Worm (Caenorhabditis elegans) whole organism, late embryonic: ENCODE results near the gene Y73C8C.12.

Experiments used
- C08G9.2 ChIP-seq: sonication (generic microtip); optimal IDR thresholded peaks from 2 replicates; lab custom pipeline; 2016; ENCODE audit warnings: mild to moderate bottlenecking, missing genetic modification characterization, moderate library complexity, missing compliant biosample characterization
- C38D4.7 ChIP-seq: fragments of 200-800 bp; sonication (Bioruptor generic); optimal IDR thresholded peaks from 2 replicates; lab custom pipeline; 2018; ENCODE audit warnings: mild to moderate bottlenecking, missing genetic modification characterization, moderate library complexity, missing compliant biosample characterization
- K02D7.2 ChIP-seq: sonication (generic microtip); optimal IDR thresholded peaks from 2 replicates; lab custom pipeline; 2017; ENCODE audit warnings: mild to moderate bottlenecking, missing genetic modification characterization, missing compliant biosample characterization
- K09A11.1 ChIP-seq: sonication (generic microtip); optimal IDR thresholded peaks from 2 replicates; lab custom pipeline; 2017; ENCODE audit warnings: antibody characterized with exemption, mild to moderate bottlenecking, missing genetic modification characterization, missing compliant biosample characterization; ENCODE audit not compliant: insufficient read depth
- Y22D7AL.16 ChIP-seq: sonication (generic microtip); optimal IDR thresholded peaks from 2 replicates; lab custom pipeline; 2016; ENCODE audit warnings: missing genetic modification characterization, missing compliant biosample characterization
- ceh-14 ChIP-seq: sonication (generic microtip); optimal IDR thresholded peaks from 2 replicates; lab custom pipeline; 2016; ENCODE audit warnings: missing genotype, missing genetic modification characterization, missing compliant biosample characterization
- ceh-19 ChIP-seq: fragments of 200-800 bp; sonication (Bioruptor generic); optimal IDR thresholded peaks from 2 replicates; lab custom pipeline; 2018; ENCODE audit warnings: mild to moderate bottlenecking, missing genetic modification characterization, missing compliant biosample characterization
- ceh-22 ChIP-seq: sonication (generic microtip); optimal IDR thresholded peaks from 2 replicates; lab custom pipeline; 2017; ENCODE audit warnings: missing biosample characterization, missing genetic modification characterization
- ceh-24 ChIP-seq: sonication (generic microtip); optimal IDR thresholded peaks from 2 replicates; lab custom pipeline; 2016; ENCODE audit warnings: mild to moderate bottlenecking, missing genetic modification characterization, missing compliant biosample characterization
- ceh-30 ChIP-seq: fragments of 150-350 bp; optimal IDR thresholded peaks from 2 replicates; lab custom pipeline; 2014; ENCODE audit warnings: missing biosample characterization, missing genetic modification characterization
- ceh-45 ChIP-seq: fragments of 200-800 bp; sonication (Bioruptor generic); IDR thresholded peaks from 2 replicates; pipeline ENCODE4 v1.3.6; 2022; ENCODE audit warnings: missing genetic modification reagents, missing genetic modification characterization, missing compliant biosample characterization
- ceh-48 ChIP-seq: sonication (generic microtip); optimal IDR thresholded peaks from 2 replicates; lab custom pipeline; 2016; ENCODE audit warnings: missing genetic modification characterization, inconsistent platforms, missing compliant biosample characterization
- ceh-6 ChIP-seq: fragments of 200-800 bp; sonication (Bioruptor generic); optimal IDR thresholded peaks from 2 replicates; lab custom pipeline; 2018; ENCODE audit warnings: mild to moderate bottlenecking, missing genetic modification characterization, missing compliant biosample characterization
- elt-2 ChIP-seq: sonication (generic microtip); optimal IDR thresholded peaks from 2 replicates; lab custom pipeline; 2016; ENCODE audit warnings: missing genetic modification reagents, missing genetic modification characterization, missing compliant biosample characterization
- elt-4 ChIP-seq: sonication (generic microtip); optimal IDR thresholded peaks from 2 replicates; lab custom pipeline; 2016; ENCODE audit warnings: missing genetic modification characterization, missing compliant biosample characterization
- ets-4 ChIP-seq: sonication (generic microtip); optimal IDR thresholded peaks from 2 replicates; lab custom pipeline; 2016; ENCODE audit warnings: missing genetic modification characterization, missing compliant biosample characterization
- fkh-6 ChIP-seq: sonication (generic microtip); optimal IDR thresholded peaks from 2 replicates; lab custom pipeline; 2016; ENCODE audit warnings: missing genetic modification characterization, missing compliant biosample characterization
- hlh-15 ChIP-seq: sonication (generic microtip); optimal IDR thresholded peaks from 2 replicates; lab custom pipeline; 2016; ENCODE audit warnings: missing genetic modification characterization, missing compliant biosample characterization
- hlh-30 ChIP-seq: sonication (generic microtip); optimal IDR thresholded peaks from 2 replicates; lab custom pipeline; 2017; ENCODE audit warnings: antibody characterized with exemption, missing genetic modification characterization, missing compliant biosample characterization; ENCODE audit not compliant: insufficient read depth
- hlh-8 ChIP-seq: sonication (generic microtip); optimal IDR thresholded peaks from 2 replicates; lab custom pipeline; 2016; ENCODE audit warnings: missing genotype, missing genetic modification characterization, missing compliant biosample characterization
- lim-6 ChIP-seq: sonication (generic microtip); optimal IDR thresholded peaks from 2 replicates; lab custom pipeline; 2016; ENCODE audit warnings: missing genetic modification characterization, missing compliant biosample characterization
- lin-11 ChIP-seq: fragments of 200-800 bp; sonication (Bioruptor generic); optimal IDR thresholded peaks from 2 replicates; lab custom pipeline; 2018; ENCODE audit warnings: mild to moderate bottlenecking, missing genetic modification characterization, missing compliant biosample characterization
- madf-2 ChIP-seq: sonication (generic microtip); optimal IDR thresholded peaks from 2 replicates; lab custom pipeline; 2017; ENCODE audit warnings: missing genetic modification characterization, missing compliant biosample characterization
- mec-3 ChIP-seq: sonication (generic microtip); optimal IDR thresholded peaks from 2 replicates; lab custom pipeline; 2016; ENCODE audit warnings: borderline replicate concordance, missing genetic modification characterization, missing compliant biosample characterization
- nhr-11 ChIP-seq: fragments of 150-350 bp; optimal IDR thresholded peaks from 2 replicates; lab custom pipeline; 2014; ENCODE audit warnings: missing biosample characterization, missing genetic modification characterization
- nhr-232 ChIP-seq: sonication (generic microtip); optimal IDR thresholded peaks from 2 replicates; lab custom pipeline; 2016; ENCODE audit warnings: missing genetic modification characterization, missing compliant biosample characterization
- npax-4 ChIP-seq: sonication (generic microtip); optimal IDR thresholded peaks from 2 replicates; lab custom pipeline; 2016; ENCODE audit warnings: missing genetic modification characterization, missing compliant biosample characterization
- pqm-1 ChIP-seq: sonication (generic microtip); optimal IDR thresholded peaks from 2 replicates; lab custom pipeline; 2016; ENCODE audit warnings: missing genetic modification characterization, missing compliant biosample characterization
- pros-1 ChIP-seq: fragments of 150-350 bp; optimal IDR thresholded peaks from 2 replicates; lab custom pipeline; 2014; ENCODE audit warnings: missing biosample characterization, missing genetic modification reagents, missing genetic modification characterization
- ref-2 ChIP-seq: sonication (generic microtip); optimal IDR thresholded peaks from 2 replicates; lab custom pipeline; 2016; ENCODE audit warnings: missing genetic modification characterization, missing compliant biosample characterization
- rnt-1 ChIP-seq: sonication (generic microtip); optimal IDR thresholded peaks from 2 replicates; lab custom pipeline; 2016; ENCODE audit warnings: missing genetic modification characterization, missing compliant biosample characterization
- sdc-2 ChIP-seq: sonication (generic microtip); optimal IDR thresholded peaks from 2 replicates; lab custom pipeline; 2016; ENCODE audit warnings: missing genotype, missing genetic modification characterization, missing compliant biosample characterization
- sox-4 ChIP-seq: sonication (generic microtip); optimal IDR thresholded peaks from 2 replicates; lab custom pipeline; 2017; ENCODE audit warnings: mild to moderate bottlenecking, missing genetic modification characterization, inconsistent platforms, missing compliant biosample characterization
- syd-9 ChIP-seq: sonication (generic microtip); optimal IDR thresholded peaks from 2 replicates; lab custom pipeline; 2016; ENCODE audit warnings: mild to moderate bottlenecking, missing genetic modification characterization, moderate library complexity, missing compliant biosample characterization
- tbx-7 ChIP-seq: sonication (generic microtip); optimal IDR thresholded peaks from 2 replicates; lab custom pipeline; 2016; ENCODE audit warnings: missing genotype, missing genetic modification characterization, missing compliant biosample characterization
- ttx-3 ChIP-seq: sonication (generic microtip); optimal IDR thresholded peaks from 2 replicates; lab custom pipeline; 2016; ENCODE audit warnings: missing genetic modification reagents, missing genetic modification characterization, missing compliant biosample characterization
- unc-42 ChIP-seq: sonication (generic microtip); optimal IDR thresholded peaks from 2 replicates; lab custom pipeline; 2016; ENCODE audit warnings: missing genotype, missing genetic modification characterization, missing compliant biosample characterization
- unc-55 ChIP-seq: sonication (generic microtip); optimal IDR thresholded peaks from 2 replicates; lab custom pipeline; 2017; ENCODE audit warnings: missing biosample characterization, missing genetic modification reagents, missing genetic modification characterization
- ztf-16 ChIP-seq: sonication (generic microtip); optimal IDR thresholded peaks from 2 replicates; lab custom pipeline; 2017; ENCODE audit warnings: missing genetic modification characterization, missing compliant biosample characterization

Gene Y73C8C.12

DNA sequence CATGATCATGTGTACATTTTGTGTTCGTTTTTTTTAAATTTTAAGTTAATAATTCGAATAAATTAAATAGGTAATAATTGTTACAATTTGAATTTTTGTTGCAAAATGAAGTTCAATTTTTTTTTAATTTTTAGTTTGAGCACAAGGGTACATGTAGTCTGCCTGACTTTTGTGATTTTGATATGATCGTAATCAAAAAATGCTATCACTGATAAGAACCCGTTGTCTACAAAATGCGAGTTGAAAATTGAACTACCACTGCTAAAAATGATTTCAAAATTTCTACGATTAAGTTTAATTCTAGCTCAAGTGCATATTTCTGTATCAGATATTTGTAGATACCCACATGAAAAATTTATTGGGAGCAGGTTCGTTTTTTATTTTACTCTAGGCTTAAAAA, 6.8 kb upstream of the Y73C8C.12 start, which contains the start of gene clec-210:
TSS of gene clec-210 (plus strand) at position 211 of the 400 bp plus-strand sequence.
- TF ChIP-seq unc-42 (tag; lab: Kevin White, UChicago): no peak
- peak; percentile 1 for TF ChIP-seq elt-2 (tag; lab: Kevin White, UChicago)

DNA sequence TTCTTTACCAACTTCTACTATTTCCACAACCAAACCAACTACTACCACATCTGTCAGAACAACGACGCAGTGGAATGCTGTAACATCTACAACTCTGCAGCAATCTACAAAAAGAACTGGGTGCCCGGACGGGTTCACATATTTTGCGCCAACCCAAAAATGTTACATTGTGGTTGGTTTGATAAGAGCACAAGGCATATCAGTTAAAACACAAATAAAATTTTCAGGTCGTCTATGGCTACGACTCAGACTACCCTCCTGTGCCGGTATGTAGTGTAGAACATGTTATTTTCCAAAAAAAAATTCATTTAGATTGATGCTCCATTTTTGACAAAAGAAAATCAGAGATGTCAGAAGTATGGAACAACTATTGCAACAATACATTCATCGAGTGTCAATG, 5.8 kb upstream of the Y73C8C.12 start:
- no peak for TF ChIP-seq elt-4 (tag; lab: Kevin White, UChicago)
- no peak for TF ChIP-seq mec-3 (tag; lab: Kevin White, UChicago)
- TF ChIP-seq hlh-30 (tag; lab: Kevin White, UChicago): no peak
- no peak for TF ChIP-seq madf-2 (tag; lab: Kevin White, UChicago)
- no peak for TF ChIP-seq pqm-1
- TF ChIP-seq ref-2 (tag; lab: Kevin White, UChicago): no peak
- no peak for TF ChIP-seq rnt-1 (tag; lab: Kevin White, UChicago)
- no peak for TF ChIP-seq pros-1 (tag; lab: Kevin White, UChicago)
- no peak for TF ChIP-seq ceh-30
- no peak for TF ChIP-seq sox-4
- no peak for TF ChIP-seq fkh-6
- no peak for TF ChIP-seq K09A11.1 (tag; lab: Kevin White, UChicago)
- no peak for TF ChIP-seq sdc-2 (tag; lab: Kevin White, UChicago)
- TF ChIP-seq lin-11 (tag; lab: Kevin White, UChicago): no peak
- TF ChIP-seq, all 69 proteins: peak for 0

DNA sequence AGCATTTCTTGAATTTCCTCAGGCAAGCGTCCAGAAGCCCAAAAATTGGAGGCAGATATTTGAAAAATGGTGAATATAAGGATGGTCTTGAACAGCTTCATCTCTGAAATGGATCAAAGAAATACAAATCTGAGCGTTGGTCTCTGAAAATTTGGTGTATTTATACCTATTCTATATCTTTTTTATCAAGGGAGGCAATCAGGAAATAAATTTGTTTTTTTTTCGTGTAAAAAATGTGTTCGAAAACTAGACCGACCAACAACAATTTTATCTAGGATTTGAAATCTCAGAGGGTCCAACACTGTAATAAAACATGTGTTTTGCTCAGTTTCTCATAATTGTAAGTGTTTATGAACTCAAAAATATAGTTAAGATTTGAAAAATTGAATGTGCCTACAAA, 3.3 kb upstream of the Y73C8C.12 start, which contains the start of gene srt-56:
TSS of gene srt-56 (minus strand) at position 101 of the 400 bp plus-strand sequence.
- no peak for TF ChIP-seq tbx-7 (tag; lab: Kevin White, UChicago)
- no peak for TF ChIP-seq npax-4
- no peak for TF ChIP-seq ceh-14 (tag; lab: Kevin White, UChicago)
- no peak for TF ChIP-seq ceh-48 (tag; lab: Kevin White, UChicago)
- TF ChIP-seq ceh-6 (GFP tag; lab: Kevin White, UChicago): no peak
- TF ChIP-seq hlh-15 (tag; lab: Kevin White, UChicago): no peak
- no peak for TF ChIP-seq ceh-22 (tag; lab: Kevin White, UChicago)
- TF ChIP-seq unc-55 (GFP tag; lab: Kevin White, UChicago): no peak
- TF ChIP-seq rnt-1 (tag; lab: Kevin White, UChicago): no peak
- no peak for TF ChIP-seq ceh-45 (GFP tag; lab: Robert Waterston, UW)
- no peak for TF ChIP-seq Y22D7AL.16 (tag; lab: Kevin White, UChicago)
- no peak for TF ChIP-seq nhr-232 (tag; lab: Kevin White, UChicago)
- TF ChIP-seq syd-9 (tag; lab: Kevin White, UChicago): no peak
- TF ChIP-seq C38D4.7 (GFP tag; lab: Kevin White, UChicago): no peak
- no peak for TF ChIP-seq madf-2 (tag; lab: Kevin White, UChicago)
- TF ChIP-seq K09A11.1 (tag; lab: Kevin White, UChicago): no peak

DNA sequence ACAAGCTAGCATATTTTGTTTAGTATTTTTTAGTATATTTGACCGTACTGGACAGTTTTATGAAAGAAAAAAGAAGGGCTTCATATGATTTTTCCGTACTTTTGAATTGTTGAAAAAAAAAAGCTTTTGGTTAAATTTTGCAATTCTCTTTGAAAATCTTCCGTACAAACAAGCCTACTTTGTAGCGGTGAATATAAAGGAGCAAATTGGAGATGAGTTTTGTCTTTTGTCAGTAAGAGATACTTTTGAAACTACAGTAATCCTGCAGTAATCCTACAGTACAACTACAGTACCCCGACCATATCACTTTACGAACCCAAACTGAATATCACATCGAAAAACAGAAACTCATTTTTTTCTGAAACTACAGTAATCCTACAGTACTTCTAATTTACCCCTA, 2.6 kb upstream of the Y73C8C.12 start:
- TF ChIP-seq ztf-16: no peak
- no peak for TF ChIP-seq npax-4
- no peak for TF ChIP-seq C08G9.2
- TF ChIP-seq ceh-14 (tag; lab: Kevin White, UChicago): no peak
- TF ChIP-seq ttx-3 (tag; lab: Kevin White, UChicago): no peak
- no peak for TF ChIP-seq ref-2 (tag; lab: Kevin White, UChicago)
- TF ChIP-seq lin-11 (tag; lab: Kevin White, UChicago): no peak
- no peak for TF ChIP-seq nhr-11 (tag; lab: Kevin White, UChicago)

DNA sequence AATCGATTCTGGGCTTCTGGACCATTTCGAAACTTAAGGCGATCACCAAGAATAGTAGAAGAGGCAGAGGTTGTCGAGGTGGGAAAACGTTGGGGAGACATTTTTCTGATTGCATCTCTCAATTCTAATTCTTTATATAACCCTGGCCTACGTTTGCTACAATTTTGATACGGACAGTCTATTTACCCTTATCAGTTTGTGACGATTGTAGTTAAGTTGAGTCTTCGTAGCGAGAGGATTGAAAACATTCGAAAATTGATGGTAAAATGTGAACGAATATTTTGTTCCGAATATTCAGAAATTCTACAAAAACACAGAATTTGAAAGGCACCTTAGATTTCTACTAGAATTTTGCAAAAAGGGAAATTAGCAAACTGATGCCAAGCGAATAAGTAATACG, 2.7 kb downstream of the Y73C8C.12 start, which contains the start of gene Y73C8C.10:
TSS of gene Y73C8C.10 (minus strand) at position 101 of the 400 bp plus-strand sequence.
- TF ChIP-seq fkh-6 (no peak), lim-6 (tag; lab: Kevin White, UChicago) (no peak), hlh-8 (no peak), ets-4 (tag; lab: Kevin White, UChicago) (no peak), ceh-30 (no peak), ceh-48 (tag; lab: Kevin White, UChicago) (no peak), ceh-19 (GFP tag; lab: Kevin White, UChicago) (no peak), ref-2 (tag; lab: Kevin White, UChicago) (no peak), ceh-24 (tag; lab: Kevin White, UChicago) (no peak), K02D7.2 (no peak)
